Worm (Caenorhabditis elegans) whole organism, young adult: Measurements from ENCODE around the gene glb-29.
A peak's percentile ranks its signal among the peaks of the same experiment; 100 is the strongest.

ENCODE experiments used
- B0019.2 ChIP-seq: fragments of 200-800 bp; sonication (Bioruptor generic); conservative IDR thresholded peaks from 2 replicates; pipeline ENCODE4 v1.3.6; 2022; ENCODE audit warnings: missing genetic modification reagents, missing genetic modification characterization, missing compliant biosample characterization
- B0035.1 ChIP-seq: sonication (generic microtip); optimal IDR thresholded peaks from 2 replicates; lab custom pipeline; 2016; ENCODE audit warnings: missing genetic modification characterization, mild to moderate bottlenecking, missing compliant biosample characterization, missing genotype, missing genetic modification reagents
- B0336.3 ChIP-seq: fragments of 200-800 bp; sonication (Bioruptor generic); IDR thresholded peaks from 2 replicates; pipeline ENCODE4 v1.3.6; 2022; ENCODE audit warnings: missing genetic modification characterization, missing compliant biosample characterization
- F49E8.2 ChIP-seq: sonication (generic microtip); optimal IDR thresholded peaks from 3 replicates; lab custom pipeline; 2017; ENCODE audit warnings: missing genetic modification characterization, mild to moderate bottlenecking, missing compliant biosample characterization, antibody characterized with exemption, moderate library complexity; ENCODE audit not compliant: insufficient read depth
- F57A8.1 ChIP-seq: fragments of 200-800 bp; sonication (Bioruptor generic); optimal IDR thresholded peaks from 2 replicates; lab custom pipeline; 2018; ENCODE audit warnings: mild to moderate bottlenecking, missing genetic modification characterization, moderate library complexity, missing compliant biosample characterization
- Y53F4B.3 ChIP-seq: fragments of 200-800 bp; sonication (Bioruptor generic); IDR thresholded peaks from 2 replicates; pipeline ENCODE4 v1.3.6; 2022; ENCODE audit warnings: missing genetic modification reagents, missing genetic modification characterization, missing compliant biosample characterization
- Y53G8AR.9 ChIP-seq: fragments of 200-800 bp; sonication (Bioruptor generic); conservative IDR thresholded peaks from 2 replicates; pipeline ENCODE4 v1.3.6; 2022; ENCODE audit warnings: missing genetic modification reagents, missing genetic modification characterization, missing compliant biosample characterization
- Y79H2A.3 ChIP-seq: fragments of 200-800 bp; sonication (Bioruptor generic); conservative IDR thresholded peaks from 2 replicates; pipeline ENCODE4 v1.3.6; 2022; ENCODE audit warnings: missing genetic modification reagents, missing genetic modification characterization, missing compliant biosample characterization
- ama-1 ChIP-seq, 3 experiments: fragments of 150-350 bp in 1 of 3; sonication (generic microtip) in 2 of 3; optimal IDR thresholded peaks; 2 replicates each; lab custom pipeline; 2014 to 2018; ENCODE audit warnings: missing biosample characterization in 2 of 3, missing genetic modification characterization in 2 of 3, missing genetic modification reagents in 2 of 3
- aptf-3 ChIP-seq: fragments of 200-800 bp; sonication (Bioruptor generic); IDR thresholded peaks from 2 replicates; pipeline ENCODE4 v1.3.6; 2022; ENCODE audit warnings: missing genetic modification characterization, missing compliant biosample characterization
- atf-7 ChIP-seq: sonication (generic microtip); optimal IDR thresholded peaks from 2 replicates; lab custom pipeline; 2017; ENCODE audit warnings: mild to moderate bottlenecking, missing genetic modification characterization, missing compliant biosample characterization
- bed-1 ChIP-seq: fragments of 200-800 bp; sonication (Bioruptor generic); IDR thresholded peaks from 2 replicates; pipeline ENCODE4 v1.3.6; 2022; ENCODE audit warnings: missing genetic modification reagents, missing genetic modification characterization, missing compliant biosample characterization
- ccch-3 ChIP-seq: fragments of 200-800 bp; sonication (Bioruptor generic); optimal IDR thresholded peaks from 2 replicates; lab custom pipeline; 2018; ENCODE audit warnings: mild to moderate bottlenecking, missing genetic modification characterization, missing compliant biosample characterization
- cebp-1 ChIP-seq, 2 experiments: fragments of 200-800 bp in 1 of 2; sonication (Bioruptor generic) in 1 of 2; sonication (generic microtip) in 1 of 2; IDR thresholded peaks in 1 of 2; optimal IDR thresholded peaks in 1 of 2; 2 replicates each; pipeline versions ENCODE4 v1.3.6 to Lab custom; 2017 to 2022; ENCODE audit warnings: missing compliant biosample characterization in 2 of 2, missing genetic modification characterization in 2 of 2, mild to moderate bottlenecking in 1 of 2, missing genetic modification reagents in 1 of 2, moderate library complexity in 1 of 2
- ceh-40 ChIP-seq: fragments of 200-800 bp; sonication (Bioruptor generic); IDR thresholded peaks from 2 replicates; pipeline ENCODE4 v1.3.6; 2022; ENCODE audit warnings: missing genetic modification characterization, missing compliant biosample characterization
- chd-7 ChIP-seq: sonication (generic microtip); optimal IDR thresholded peaks from 2 replicates; lab custom pipeline; 2016; ENCODE audit warnings: mild to moderate bottlenecking, missing genetic modification characterization, moderate library complexity, missing compliant biosample characterization
- die-1 ChIP-seq: sonication (generic microtip); optimal IDR thresholded peaks from 2 replicates; lab custom pipeline; 2016; ENCODE audit warnings: missing genotype, mild to moderate bottlenecking, missing genetic modification characterization, missing compliant biosample characterization
- fkh-3 ChIP-seq: sonication (generic microtip); optimal IDR thresholded peaks from 2 replicates; lab custom pipeline; 2016; ENCODE audit warnings: mild to moderate bottlenecking, missing genetic modification characterization, missing compliant biosample characterization
- hlh-12 ChIP-seq: sonication (generic microtip); optimal IDR thresholded peaks from 2 replicates; lab custom pipeline; 2016; ENCODE audit warnings: missing genetic modification characterization, missing compliant biosample characterization
- hmg-1.2 ChIP-seq: fragments of 200-800 bp; sonication (Bioruptor generic); IDR thresholded peaks from 2 replicates; pipeline ENCODE4 v1.3.6; 2022; ENCODE audit warnings: missing genetic modification reagents, missing genetic modification characterization, missing compliant biosample characterization
- hsf-1 ChIP-seq: fragments of 200-800 bp; sonication (Bioruptor generic); IDR thresholded peaks from 2 replicates; pipeline ENCODE4 v1.3.6; 2022; ENCODE audit warnings: missing genetic modification reagents, missing genetic modification characterization, missing compliant biosample characterization
- let-526 ChIP-seq: fragments of 200-800 bp; sonication (Bioruptor generic); IDR thresholded peaks from 2 replicates; pipeline ENCODE4 v1.3.6; 2022; ENCODE audit warnings: missing genetic modification reagents, missing genetic modification characterization, missing compliant biosample characterization
- lin-26 ChIP-seq: fragments of 200-800 bp; sonication (Bioruptor generic); IDR thresholded peaks from 2 replicates; pipeline ENCODE4 v1.3.6; 2022; ENCODE audit warnings: missing genetic modification reagents, missing genetic modification characterization, missing compliant biosample characterization
- lin-35 ChIP-seq, 3 experiments: fragments of 150-350 bp in 2 of 3; sonication (generic microtip) in 1 of 3; optimal IDR thresholded peaks; 2 replicates each; lab custom pipeline; 2014 to 2018; ENCODE audit warnings: missing biosample characterization in 3 of 3, missing genetic modification characterization in 3 of 3, missing genetic modification reagents in 3 of 3
- madf-10 ChIP-seq: sonication (generic microtip); optimal IDR thresholded peaks from 2 replicates; lab custom pipeline; 2016; ENCODE audit warnings: mild to moderate bottlenecking, missing genetic modification characterization, missing compliant biosample characterization
- mxl-1 ChIP-seq: sonication (generic microtip); optimal IDR thresholded peaks from 2 replicates; lab custom pipeline; 2016; ENCODE audit warnings: missing genetic modification characterization, missing compliant biosample characterization
- nfyb-1 ChIP-seq: fragments of 200-800 bp; sonication (Bioruptor generic); IDR thresholded peaks from 2 replicates; pipeline ENCODE4 v1.3.6; 2022; ENCODE audit warnings: missing genetic modification reagents, missing genetic modification characterization, missing compliant biosample characterization
- nhr-80 ChIP-seq: sonication (generic microtip); optimal IDR thresholded peaks from 2 replicates; lab custom pipeline; 2016; ENCODE audit warnings: missing genetic modification characterization, missing compliant biosample characterization
- nhr-90 ChIP-seq: sonication (generic microtip); optimal IDR thresholded peaks from 2 replicates; lab custom pipeline; 2016; ENCODE audit warnings: missing genotype, mild to moderate bottlenecking, missing genetic modification characterization, missing compliant biosample characterization
- rcor-1 ChIP-seq: fragments of 200-800 bp; sonication (Bioruptor generic); IDR thresholded peaks from 2 replicates; pipeline ENCODE4 v1.3.6; 2022; ENCODE audit warnings: missing genetic modification reagents, missing genetic modification characterization, missing compliant biosample characterization
- repo-1 ChIP-seq: sonication (generic microtip); optimal IDR thresholded peaks from 2 replicates; lab custom pipeline; 2017; ENCODE audit warnings: mild to moderate bottlenecking, missing genetic modification characterization, missing compliant biosample characterization
- somi-1 ChIP-seq: fragments of 200-800 bp; sonication (Bioruptor generic); optimal IDR thresholded peaks from 2 replicates; lab custom pipeline; 2018; ENCODE audit warnings: mild to moderate bottlenecking, missing genetic modification characterization, missing compliant biosample characterization
- tbp1 ChIP-seq: fragments of 200-800 bp; sonication (Bioruptor generic); optimal IDR thresholded peaks from 2 replicates; lab custom pipeline; 2018; ENCODE audit warnings: mild to moderate bottlenecking, missing genetic modification characterization, missing compliant biosample characterization
- tlf-1 ChIP-seq: fragments of 200-800 bp; sonication (Bioruptor generic); optimal IDR thresholded peaks from 2 replicates; lab custom pipeline; 2018; ENCODE audit warnings: mild to moderate bottlenecking, missing genetic modification characterization, missing compliant biosample characterization
- xnd-1 ChIP-seq: sonication (generic microtip); optimal IDR thresholded peaks from 2 replicates; lab custom pipeline; 2016; ENCODE audit warnings: missing genotype, missing genetic modification reagents, missing genetic modification characterization, missing compliant biosample characterization
- zfh-2 ChIP-seq: fragments of 200-800 bp; sonication (Bioruptor generic); conservative IDR thresholded peaks from 2 replicates; pipeline ENCODE4 v1.3.6; 2022; ENCODE audit warnings: missing genetic modification reagents, missing genetic modification characterization, missing compliant biosample characterization
- zim-3 ChIP-seq: sonication (generic microtip); optimal IDR thresholded peaks from 2 replicates; lab custom pipeline; 2017; ENCODE audit warnings: mild to moderate bottlenecking, missing genetic modification characterization, moderate library complexity, missing compliant biosample characterization
- ztf-25 ChIP-seq: fragments of 200-800 bp; sonication (Bioruptor generic); IDR thresholded peaks from 2 replicates; pipeline ENCODE4 v1.3.6; 2022; ENCODE audit warnings: missing genetic modification reagents, missing genetic modification characterization, missing compliant biosample characterization
- ztf-26 ChIP-seq: sonication (generic microtip); optimal IDR thresholded peaks from 2 replicates; lab custom pipeline; 2017; ENCODE audit warnings: missing genetic modification characterization, missing compliant biosample characterization
- ztf-6 ChIP-seq: fragments of 200-800 bp; sonication (Bioruptor generic); IDR thresholded peaks from 2 replicates; pipeline ENCODE4 v1.3.6; 2022; ENCODE audit warnings: missing genetic modification reagents, missing genetic modification characterization, missing compliant biosample characterization

The glb-29 gene

ce11 chrII:12054558-12054957 lies 45.7 kb downstream of the glb-29 start:
- TF ChIP-seq zfh-2 (GFP tag; lab: Robert Waterston, UW), result 0 out of 2 replicates have a peak, but pooled peaks have one; percentile 13
- TF ChIP-seq hmg-1.2 (GFP tag; lab: Robert Waterston, UW), result no peak
- TF ChIP-seq let-526 (GFP tag; lab: Robert Waterston, UW), result 0 out of 2 replicates have a peak, but pooled peaks have one; percentile 5
- TF ChIP-seq cebp-1 (GFP tag; IDR thresholded peaks at IDR 0.05; lab: Robert Waterston, UW), result no peak
- peak; percentile 14 for TF ChIP-seq cebp-1 (tag; optimal IDR thresholded peaks at IDR 0.05; lab: Kevin White, UChicago)
- no peak for TF ChIP-seq nhr-80 (tag; lab: Kevin White, UChicago)
- TF ChIP-seq ztf-25 (GFP tag; lab: Robert Waterston, UW), result 0 out of 2 replicates have a peak, but pooled peaks have one; percentile 20
- TF ChIP-seq aptf-3 (GFP tag; lab: Robert Waterston, UW), result no peak
- TF ChIP-seq chd-7 (tag; lab: Kevin White, UChicago), result peak; percentile 36
- peak; percentile 65 for TF ChIP-seq ztf-26 (tag; lab: Kevin White, UChicago)
- TF ChIP-seq B0336.3 (GFP tag; lab: Robert Waterston, UW), result peak; percentile 53; the same call in 1 of the 2 replicates
- 0 out of 2 replicates have a peak, but pooled peaks have one; percentile 8 for TF ChIP-seq Y53G8AR.9
- 0 out of 2 replicates have a peak, but pooled peaks have one; percentile 15 for TF ChIP-seq hsf-1 (GFP tag; lab: Robert Waterston, UW)
- TF ChIP-seq, all 124 proteins: peak for 9

DNA sequence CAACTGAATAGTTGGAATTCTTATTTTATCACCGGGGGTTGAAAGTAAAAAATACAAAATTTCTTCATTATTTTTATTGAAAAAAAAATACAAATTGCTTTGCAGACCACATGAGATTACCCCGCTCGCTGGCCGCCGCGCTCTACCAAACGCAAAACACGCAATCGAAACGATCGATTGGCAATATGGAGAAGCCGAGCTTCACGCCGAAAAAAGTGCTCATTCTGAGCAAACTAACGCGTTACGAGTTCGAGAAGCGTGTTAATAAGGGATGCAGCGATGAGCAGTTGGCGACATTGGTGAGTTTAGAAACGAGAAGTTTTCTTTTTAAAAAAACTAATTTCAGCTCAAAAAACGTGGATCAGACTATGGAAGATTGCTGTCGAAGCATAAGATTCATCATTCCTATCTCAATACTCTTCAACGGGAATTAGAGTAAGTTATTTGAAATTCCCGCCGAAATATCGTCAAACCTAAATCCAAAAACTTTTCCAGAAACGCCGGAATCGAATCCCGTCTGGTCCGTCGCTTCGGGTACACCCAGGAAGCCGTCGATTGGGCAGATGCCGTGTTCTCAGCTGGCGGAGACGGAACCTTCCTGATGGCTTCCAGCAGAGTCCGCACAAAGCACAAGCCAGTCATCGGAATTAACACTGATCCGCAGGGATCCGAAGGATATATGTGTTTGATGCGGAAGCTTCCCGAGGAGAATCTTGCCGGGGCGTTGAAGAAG lies 46.7 kb downstream of the glb-29 start:
- TF ChIP-seq ceh-40 (GFP tag; lab: Robert Waterston, UW) (no peak), F57A8.1 (GFP tag; lab: Kevin White, UChicago) (no peak), atf-7 (tag; lab: Kevin White, UChicago) (no peak), Y53G8AR.9 (0 out of 2 replicates have a peak, but pooled peaks have one; percentile 8), lin-35 (GFP tag; optimal IDR thresholded peaks at IDR 0.05; lab: Kevin White, UChicago) (no peak), B0336.3 (GFP tag; lab: Robert Waterston, UW) (peak; percentile 46; the same call in 1 of the 2 replicates), tlf-1 (GFP tag; lab: Kevin White, UChicago) (peak; percentile 1), mxl-1 (tag; lab: Kevin White, UChicago) (no peak), ama-1 (optimal IDR thresholded peaks at IDR 0.05; lab: Kevin White, UChicago) (peak; percentile 50), ama-1 (GFP tag; optimal IDR thresholded peaks at IDR 0.05; lab: Kevin White, UChicago) (no peak), Y79H2A.3 (GFP tag; lab: Robert Waterston, UW) (no peak), madf-10 (no peak), fkh-3 (no peak), repo-1 (peak; percentile 39), B0019.2 (GFP tag; lab: Robert Waterston, UW) (no peak), nhr-80 (tag; lab: Kevin White, UChicago) (no peak), aptf-3 (GFP tag; lab: Robert Waterston, UW) (no peak), B0035.1 (no peak), tbp1 (GFP tag; lab: Kevin White, UChicago) (no peak), Y53F4B.3 (GFP tag; lab: Robert Waterston, UW) (no peak), ccch-3 (no peak), somi-1 (GFP tag; lab: Kevin White, UChicago) (peak; percentile 3), ztf-6 (GFP tag; lab: Robert Waterston, UW) (no peak), zim-3 (tag; lab: Kevin White, UChicago) (no peak), nfyb-1 (peak; percentile 56; the same call in 1 of the 2 replicates), bed-1 (GFP tag; lab: Robert Waterston, UW) (0 out of 2 replicates have a peak, but pooled peaks have one; percentile 36), F49E8.2 (tag; lab: Kevin White, UChicago) (no peak), zfh-2 (GFP tag; lab: Robert Waterston, UW) (peak; percentile 67), die-1 (tag; lab: Kevin White, UChicago) (no peak), lin-26 (GFP tag; lab: Robert Waterston, UW) (0 out of 2 replicates have a peak, but pooled peaks have one; percentile 24), nhr-90 (tag; lab: Kevin White, UChicago) (no peak), hlh-12 (tag; lab: Kevin White, UChicago) (no peak), rcor-1 (GFP tag; lab: Robert Waterston, UW) (no peak), xnd-1 (tag; lab: Kevin White, UChicago) (no peak)
